Worm (Caenorhabditis elegans) whole organism, midembryonic: ENCODE data around the gene poml-4.

Experiments
- T22C8.4 ChIP-seq: fragments of 200-800 bp; sonication (Bioruptor generic); IDR thresholded peaks from 2 replicates; pipeline ENCODE4 v1.3.6; 2022; ENCODE audit warnings: missing genetic modification characterization, missing compliant biosample characterization
- cog-1 ChIP-seq: sonication (generic microtip); optimal IDR thresholded peaks from 2 replicates; lab custom pipeline; 2016; ENCODE audit warnings: missing genetic modification characterization, missing compliant biosample characterization
- flt-1 ChIP-seq: fragments of 200-800 bp; sonication (Bioruptor generic); IDR thresholded peaks from 2 replicates; pipeline ENCODE4 v1.3.6; 2022; ENCODE audit warnings: missing genetic modification characterization, missing compliant biosample characterization
- klf-2 ChIP-seq: fragments of 200-800 bp; sonication (Bioruptor generic); conservative IDR thresholded peaks from 2 replicates; pipeline ENCODE4 v1.3.6; 2022; ENCODE audit warnings: missing genetic modification reagents, missing genetic modification characterization, missing compliant biosample characterization
- med-1 ChIP-seq: sonication (generic microtip); optimal IDR thresholded peaks from 2 replicates; lab custom pipeline; 2017; ENCODE audit warnings: missing genetic modification characterization, mild to moderate bottlenecking, missing compliant biosample characterization, antibody characterized with exemption, missing genetic modification reagents; ENCODE audit not compliant: insufficient read depth
- ref-1 ChIP-seq: fragments of 200-800 bp; sonication (Bioruptor generic); conservative IDR thresholded peaks from 2 replicates; pipeline ENCODE4 v1.3.6; 2022; ENCODE audit warnings: missing genetic modification reagents, missing genetic modification characterization, missing compliant biosample characterization
- tab-1 ChIP-seq: fragments of 200-800 bp; sonication (Bioruptor generic); IDR thresholded peaks from 2 replicates; pipeline ENCODE4 v1.3.6; 2022; ENCODE audit warnings: missing genetic modification characterization, missing compliant biosample characterization
- ztf-23 ChIP-seq: fragments of 200-800 bp; sonication (Bioruptor generic); IDR thresholded peaks from 2 replicates; pipeline ENCODE4 v1.3.6; 2022; ENCODE audit warnings: missing genetic modification reagents, missing genetic modification characterization, missing compliant biosample characterization
- ztf-29 ChIP-seq: fragments of 200-800 bp; sonication (Bioruptor generic); IDR thresholded peaks from 2 replicates; pipeline ENCODE4 v1.3.6; 2022; ENCODE audit warnings: missing genetic modification reagents, missing genetic modification characterization, missing compliant biosample characterization

DNA sequence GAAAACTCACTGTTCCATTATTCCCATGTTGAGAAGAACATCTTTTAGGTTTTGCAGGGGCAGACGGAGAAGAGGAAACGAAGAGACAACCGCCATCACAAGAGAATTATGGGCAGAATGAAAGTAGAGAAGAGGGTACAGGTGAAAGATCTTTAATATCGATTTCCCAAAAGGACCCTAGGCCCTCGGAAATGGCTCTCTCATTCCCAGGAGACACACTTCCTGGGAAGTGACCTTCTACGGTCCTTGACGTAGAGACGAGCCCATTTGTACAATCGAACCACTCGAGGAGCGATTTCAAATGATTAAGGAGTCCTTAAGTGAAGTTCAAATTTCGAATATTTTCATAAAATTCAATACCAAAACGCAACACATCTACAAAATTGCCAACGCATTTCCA is 30.3 kb downstream of the poml-4 start, which contains the start of gene fbxb-46:
- no peak for TF ChIP-seq med-1
- TF ChIP-seq tab-1 (GFP tag; lab: Robert Waterston, UW), result no peak
- TF ChIP-seq klf-2 (GFP tag; lab: Robert Waterston, UW), result no peak
- TF ChIP-seq T22C8.4, result no peak
- TF ChIP-seq flt-1, result no peak
- no peak for TF ChIP-seq ztf-23 (GFP tag; lab: Robert Waterston, UW)
- no peak for TF ChIP-seq cog-1 (tag; lab: Kevin White, UChicago)
- TF ChIP-seq ref-1 (GFP tag; lab: Robert Waterston, UW), result no peak
- TF ChIP-seq ztf-29, result no peak
